Fruit fly (Drosophila melanogaster): ENCODE data around the gene CG32572.

Gene CG32572

DNA sequence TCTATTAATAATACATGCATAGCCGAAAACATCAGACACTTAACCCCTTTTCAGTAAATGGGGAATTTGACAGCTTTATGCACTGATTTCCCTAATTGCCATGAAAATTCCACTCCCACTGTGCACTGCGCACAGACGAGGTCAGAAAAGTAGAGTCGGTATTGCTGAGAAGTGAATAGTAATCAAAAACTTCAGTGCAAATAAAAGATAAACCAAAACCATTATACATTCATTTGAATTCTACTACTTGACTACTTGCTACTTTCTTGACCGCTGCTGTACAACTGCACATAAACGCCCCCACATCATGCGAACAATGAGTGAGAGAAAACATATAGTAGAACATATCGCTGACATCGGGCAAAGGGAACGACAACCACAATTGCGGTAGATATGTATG lies 29.5 kb upstream of the CG32572 start (continued):
- TF ChIP-seq CG17802 (tag; optimal IDR thresholded peaks at IDR 0.05) = peak; percentile 74
- peak; percentile 77 for TF ChIP-seq her (GFP tag; optimal IDR thresholded peaks at IDR 0.05)
- TF ChIP-seq CG14441 (GFP tag; IDR thresholded peaks at IDR 0.05) = peak; percentile 89
- TF ChIP-seq CG15011 (GFP tag; optimal IDR thresholded peaks at IDR 0.05) = peak; percentile 55
- TF ChIP-seq hth (optimal IDR thresholded peaks at IDR 0.05) = no peak
- TF ChIP-seq gsb-n (tag; optimal IDR thresholded peaks at IDR 0.05) = peak; percentile 90
- peak; percentile 65 for TF ChIP-seq fu2 (GFP tag; optimal IDR thresholded peaks at IDR 0.05)
- TF ChIP-seq CHES-1-like (GFP tag; optimal IDR thresholded peaks at IDR 0.05) = peak; percentile 69
- TF ChIP-seq D (optimal IDR thresholded peaks at IDR 0.05) = no peak
- TF ChIP-seq D (GFP tag; optimal IDR thresholded peaks at IDR 0.05) = peak; percentile 88
- TF ChIP-seq btn (GFP tag; optimal IDR thresholded peaks at IDR 0.05) = peak; percentile 81
- TF ChIP-seq Asciz (GFP tag; optimal IDR thresholded peaks at IDR 0.05) = peak; percentile 82
- no peak for TF ChIP-seq BEAF-32 (GFP tag; optimal IDR thresholded peaks at IDR 0.05)
- peak; percentile 72 for TF ChIP-seq CG5180 (GFP tag; optimal IDR thresholded peaks at IDR 0.05)
- TF ChIP-seq HLH54F (GFP tag; optimal IDR thresholded peaks at IDR 0.05) = peak; percentile 66
- no peak for TF ChIP-seq CG34376 (GFP tag; optimal IDR thresholded peaks at IDR 0.05)
- TF ChIP-seq Sry-δ (GFP tag; optimal IDR thresholded peaks at IDR 0.05) = peak; percentile 44
- peak; percentile 52 for TF ChIP-seq CG3281 (GFP tag; optimal IDR thresholded peaks at IDR 0.05)
- TF ChIP-seq vfl (GFP tag; optimal IDR thresholded peaks at IDR 0.05) = peak; percentile 32
- TF ChIP-seq inv (GFP tag; IDR thresholded peaks at IDR 0.05; ENCODE audit: partially characterized antibody) = no peak
- peak; percentile 28 for TF ChIP-seq CG14965 (GFP tag; optimal IDR thresholded peaks at IDR 0.05; ENCODE audit: borderline replicate concordance)
- peak; percentile 29 for TF ChIP-seq da (GFP tag; optimal IDR thresholded peaks at IDR 0.05)
- no peak for TF ChIP-seq pzg (GFP tag; optimal IDR thresholded peaks at IDR 0.05)
- peak; percentile 89 for TF ChIP-seq CG6689 (GFP tag; IDR thresholded peaks at IDR 0.05)
- TF ChIP-seq sob (GFP tag; IDR thresholded peaks at IDR 0.05) = peak; percentile 83
- peak in 1 of 2 experiments; percentile 65 for TF ChIP-seq Hr78 (GFP tag; optimal IDR thresholded peaks at IDR 0.05)
- TF ChIP-seq slp2 (GFP tag; optimal IDR thresholded peaks at IDR 0.05) = peak; percentile 78
- no peak for TF ChIP-seq luna (GFP tag; optimal IDR thresholded peaks at IDR 0.05)
- peak; percentile 64 for TF ChIP-seq CG7556 (GFP tag; optimal IDR thresholded peaks at IDR 0.05)
- TF ChIP-seq CG10147 (GFP tag; optimal IDR thresholded peaks at IDR 0.05) = peak; percentile 67
- peak; percentile 76 for TF ChIP-seq CG12659 (GFP tag; optimal IDR thresholded peaks at IDR 0.05)
- TF ChIP-seq CG15514 (GFP tag; optimal IDR thresholded peaks at IDR 0.05) = peak; percentile 56
- peak; percentile 84 for TF ChIP-seq CG14667 (GFP tag; IDR thresholded peaks at IDR 0.05)
- peak; percentile 36 for TF ChIP-seq CG8281 (tag; optimal IDR thresholded peaks at IDR 0.05)
- peak; percentile 59 for TF ChIP-seq CG3838 (GFP tag; optimal IDR thresholded peaks at IDR 0.05)
- TF ChIP-seq CG7963 (GFP tag; IDR thresholded peaks at IDR 0.05; ENCODE audit: partially characterized antibody) = no peak
- TF ChIP-seq grn (GFP tag; optimal IDR thresholded peaks at IDR 0.05) = peak; percentile 9
- no peak for TF ChIP-seq CG2129 (GFP tag; IDR thresholded peaks at IDR 0.05; ENCODE audit: partially characterized antibody)
- TF ChIP-seq sens (GFP tag) = peak; percentile 98
- peak; percentile 61 for TF ChIP-seq CG13296 (GFP tag; optimal IDR thresholded peaks at IDR 0.05)
- TF ChIP-seq corto (GFP tag; optimal IDR thresholded peaks at IDR 0.05) = no peak
- TF ChIP-seq dpn (GFP tag; optimal IDR thresholded peaks at IDR 0.05) = peak; percentile 82 to 89
- TF ChIP-seq Sin3A (optimal IDR thresholded peaks at IDR 0.05) = no peak
- TF ChIP-seq Ets65A (GFP tag) = peak; percentile 97
- peak; percentile 93 for TF ChIP-seq Optix (GFP tag; IDR thresholded peaks at IDR 0.05)
- TF ChIP-seq Ptx1 (GFP tag; IDR thresholded peaks at IDR 0.05) = peak; percentile 89
- peak; percentile 76 for TF ChIP-seq CG1602 (GFP tag; optimal IDR thresholded peaks at IDR 0.05)
- TF ChIP-seq CG7745 (tag; optimal IDR thresholded peaks at IDR 0.05) = no peak
- TF ChIP-seq Dip2 (GFP tag; IDR thresholded peaks at IDR 0.05) = no peak
- peak; percentile 33 for TF ChIP-seq zfh2 (GFP tag; optimal IDR thresholded peaks at IDR 0.05)
- no peak for TF ChIP-seq zen2 (GFP tag; IDR thresholded peaks at IDR 0.05; ENCODE audit: partially characterized antibody)
